Worm (Caenorhabditis elegans) whole organism, L1 larva: ENCODE data around the gene C37H5.13.

ENCODE experiments used
- C16A3.4 ChIP-seq: fragments of 150-350 bp; optimal IDR thresholded peaks from 2 replicates; lab custom pipeline; 2014; ENCODE audit warnings: missing biosample characterization, missing genetic modification characterization
- Y116A8C.19 ChIP-seq: sonication (generic microtip); optimal IDR thresholded peaks from 2 replicates; lab custom pipeline; 2016; ENCODE audit warnings: missing compliant biosample characterization, missing genetic modification characterization, borderline replicate concordance
- ama-1 ChIP-seq: fragments of 150-350 bp; optimal IDR thresholded peaks from 2 replicates; lab custom pipeline; 2014
- blmp-1 ChIP-seq: fragments of 150-350 bp; optimal IDR thresholded peaks from 2 replicates; lab custom pipeline; 2014; ENCODE audit warnings: missing biosample characterization, missing genetic modification characterization
- ces-1 ChIP-seq: fragments of 150-350 bp; optimal IDR thresholded peaks from 2 replicates; lab custom pipeline; 2014; ENCODE audit warnings: missing biosample characterization, missing genetic modification reagents, missing genetic modification characterization
- dsc-1 ChIP-seq: sonication (generic microtip); optimal IDR thresholded peaks from 2 replicates; lab custom pipeline; 2016; ENCODE audit warnings: mild to moderate bottlenecking, missing genetic modification characterization, missing compliant biosample characterization
- efl-1 ChIP-seq, 4 experiments: fragments of 150-350 bp; optimal IDR thresholded peaks in 3 of 4; peaks in 1 of 4; 1 replicate in 1 of 4; 2 replicates in 3 of 4; lab custom pipeline; 2014; ENCODE audit warnings: missing biosample characterization in 2 of 4, missing genetic modification characterization in 2 of 4, missing genetic modification reagents in 2 of 4
- elt-3 ChIP-seq, 6 experiments: fragments of 150-350 bp in 1 of 6; sonication (generic microtip); optimal IDR thresholded peaks; 2 replicates each; lab custom pipeline; 2017 to 2018; ENCODE audit warnings: missing biosample characterization in 6 of 6, missing genetic modification characterization in 6 of 6, inconsistent platforms in 1 of 6
- fos-1 ChIP-seq: fragments of 150-350 bp; optimal IDR thresholded peaks from 2 replicates; lab custom pipeline; 2014; ENCODE audit warnings: missing biosample characterization, missing genetic modification characterization
- hlh-17 ChIP-seq: fragments of 200-800 bp; sonication (Bioruptor generic); optimal IDR thresholded peaks from 2 replicates; lab custom pipeline; 2018; ENCODE audit warnings: missing genetic modification characterization, mild to moderate bottlenecking, missing compliant biosample characterization, moderate library complexity, borderline replicate concordance
- hpl-2 ChIP-seq: fragments of 150-350 bp; optimal IDR thresholded peaks from 2 replicates; lab custom pipeline; 2014; ENCODE audit warnings: missing biosample characterization, missing genetic modification reagents, missing genetic modification characterization
- irx-1 ChIP-seq: sonication (generic microtip); optimal IDR thresholded peaks from 2 replicates; lab custom pipeline; 2016; ENCODE audit warnings: missing genetic modification characterization, missing compliant biosample characterization
- isw-1 ChIP-seq: fragments of 200-800 bp; sonication (Bioruptor generic); IDR thresholded peaks from 2 replicates; pipeline ENCODE4 v1.3.6; 2022; ENCODE audit warnings: missing genetic modification characterization, missing compliant biosample characterization
- lin-13 ChIP-seq: fragments of 150-350 bp; optimal IDR thresholded peaks from 2 replicates; lab custom pipeline; 2014; ENCODE audit warnings: missing biosample characterization, missing genetic modification reagents, missing genetic modification characterization
- lin-14 ChIP-seq: fragments of 200-800 bp; sonication (Bioruptor generic); optimal IDR thresholded peaks from 2 replicates; lab custom pipeline; 2018; ENCODE audit warnings: mild to moderate bottlenecking, missing genetic modification characterization, moderate library complexity, missing compliant biosample characterization
- lin-35 ChIP-seq, 2 experiments: fragments of 150-350 bp; optimal IDR thresholded peaks; 2 replicates each; lab custom pipeline; 2014; ENCODE audit warnings: missing biosample characterization in 2 of 2, missing genetic modification characterization in 2 of 2, missing genetic modification reagents in 2 of 2
- lir-3 ChIP-seq: sonication (generic microtip); optimal IDR thresholded peaks from 2 replicates; lab custom pipeline; 2016; ENCODE audit warnings: mild to moderate bottlenecking, missing genetic modification characterization, moderate library complexity, missing compliant biosample characterization; ENCODE audit not compliant: poor library complexity
- lsy-2 ChIP-seq, 2 experiments: fragments of 150-350 bp; optimal IDR thresholded peaks; 2 replicates each; lab custom pipeline; 2014; ENCODE audit warnings: missing biosample characterization in 2 of 2, missing genetic modification characterization in 2 of 2
- mef-2 ChIP-seq: fragments of 150-350 bp; optimal IDR thresholded peaks from 2 replicates; lab custom pipeline; 2014; ENCODE audit warnings: missing biosample characterization, missing genetic modification characterization
- mep-1 ChIP-seq: fragments of 150-350 bp; optimal IDR thresholded peaks from 2 replicates; lab custom pipeline; 2014; ENCODE audit warnings: missing biosample characterization, missing genetic modification characterization
- nhr-12 ChIP-seq: sonication (generic microtip); optimal IDR thresholded peaks from 2 replicates; lab custom pipeline; 2017; ENCODE audit warnings: missing biosample characterization, missing genetic modification characterization
- nhr-19 ChIP-seq: fragments of 200-800 bp; sonication (Bioruptor generic); conservative IDR thresholded peaks from 2 replicates; pipeline ENCODE4 v1.3.6; 2022; ENCODE audit warnings: missing genetic modification characterization, missing compliant biosample characterization
- nhr-20 ChIP-seq: sonication (generic microtip); optimal IDR thresholded peaks from 2 replicates; lab custom pipeline; 2016; ENCODE audit warnings: mild to moderate bottlenecking, missing genetic modification characterization, missing compliant biosample characterization
- nhr-28 ChIP-seq: fragments of 150-350 bp; optimal IDR thresholded peaks from 2 replicates; lab custom pipeline; 2014; ENCODE audit warnings: missing biosample characterization, missing genetic modification characterization
- nhr-71 ChIP-seq: sonication (generic microtip); optimal IDR thresholded peaks from 2 replicates; lab custom pipeline; 2016; ENCODE audit warnings: mild to moderate bottlenecking, missing genetic modification characterization, moderate library complexity, missing compliant biosample characterization
- nhr-76 ChIP-seq: sonication (generic microtip); optimal IDR thresholded peaks from 2 replicates; lab custom pipeline; 2017; ENCODE audit warnings: missing biosample characterization, missing genetic modification characterization
- nhr-77 ChIP-seq: fragments of 150-350 bp; optimal IDR thresholded peaks from 2 replicates; lab custom pipeline; 2014; ENCODE audit warnings: missing biosample characterization, missing genetic modification characterization
- nhr-85 ChIP-seq: sonication (generic microtip); peaks from one replicate; lab custom pipeline; 2016; ENCODE audit warnings: missing genetic modification characterization, inconsistent platforms, missing compliant biosample characterization
- nhr-90 ChIP-seq: sonication (generic microtip); optimal IDR thresholded peaks from 2 replicates; lab custom pipeline; 2016; ENCODE audit warnings: mild to moderate bottlenecking, missing genetic modification characterization, missing compliant biosample characterization; ENCODE audit not compliant: poor library complexity
- pag-3 ChIP-seq: sonication (generic microtip); optimal IDR thresholded peaks from 2 replicates; lab custom pipeline; 2017; ENCODE audit warnings: missing genetic modification characterization, mild to moderate bottlenecking, missing compliant biosample characterization, antibody characterized with exemption, borderline replicate concordance; ENCODE audit not compliant: insufficient read depth
- pqm-1 ChIP-seq: sonication (generic microtip); optimal IDR thresholded peaks from 3 replicates; lab custom pipeline; 2017; ENCODE audit warnings: missing biosample characterization, missing genetic modification characterization
- skn-1 ChIP-seq: fragments of 150-350 bp; optimal IDR thresholded peaks from 2 replicates; lab custom pipeline; 2014; ENCODE audit warnings: missing biosample characterization, missing genetic modification characterization
- snu-23 ChIP-seq: sonication (generic microtip); optimal IDR thresholded peaks from 2 replicates; lab custom pipeline; 2016; ENCODE audit warnings: missing genetic modification characterization, missing compliant biosample characterization
- sptf-1 ChIP-seq: fragments of 150-350 bp; optimal IDR thresholded peaks from 2 replicates; lab custom pipeline; 2014; ENCODE audit warnings: missing biosample characterization, missing genetic modification characterization
- swsn-7 ChIP-seq: sonication (generic microtip); optimal IDR thresholded peaks from 2 replicates; lab custom pipeline; 2016; ENCODE audit warnings: missing genetic modification characterization, missing compliant biosample characterization
- tbx-2 ChIP-seq: sonication (generic microtip); optimal IDR thresholded peaks from 2 replicates; lab custom pipeline; 2016; ENCODE audit warnings: missing genetic modification characterization, missing compliant biosample characterization
- unc-30 ChIP-seq: sonication (generic microtip); optimal IDR thresholded peaks from 2 replicates; lab custom pipeline; 2017; ENCODE audit warnings: missing biosample characterization, missing genetic modification characterization
- unc-98 ChIP-seq: fragments of 200-800 bp; sonication (Bioruptor generic); IDR thresholded peaks from 2 replicates; pipeline ENCODE4 v1.3.6; 2022; ENCODE audit warnings: missing genetic modification characterization, missing compliant biosample characterization
- vab-15 ChIP-seq: sonication (generic microtip); optimal IDR thresholded peaks from 2 replicates; lab custom pipeline; 2017; ENCODE audit warnings: missing genotype, mild to moderate bottlenecking, missing genetic modification characterization, missing compliant biosample characterization
- zip-4 ChIP-seq: fragments of 200-800 bp; sonication (Bioruptor generic); optimal IDR thresholded peaks from 2 replicates; lab custom pipeline; 2018; ENCODE audit warnings: mild to moderate bottlenecking, missing genetic modification characterization, moderate library complexity, missing compliant biosample characterization
- ztf-4 ChIP-seq: fragments of 150-350 bp; optimal IDR thresholded peaks from 2 replicates; lab custom pipeline; 2014; ENCODE audit warnings: missing biosample characterization, missing genetic modification characterization

The C37H5.13 gene

DNA sequence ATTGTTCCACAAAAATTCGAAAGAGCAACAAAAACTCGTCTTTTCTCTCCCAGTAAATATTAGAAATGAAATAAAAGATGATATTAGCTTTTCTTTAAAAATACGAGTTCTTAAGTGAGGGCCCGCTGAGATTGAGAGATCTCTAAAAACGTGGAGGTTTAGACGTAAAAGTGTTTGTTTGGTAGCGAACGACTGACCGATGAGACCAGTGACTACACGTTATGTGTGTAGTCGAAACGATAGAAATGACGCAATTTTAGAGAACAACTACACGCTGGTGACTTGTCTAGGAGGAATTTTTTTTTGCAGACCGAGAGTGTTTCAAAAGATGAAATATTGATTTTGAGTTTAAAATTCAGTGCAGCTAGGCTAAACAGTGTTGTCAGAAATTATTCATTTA lies at the start of gene C37H5.13:
Gene C37H5.13, minus strand, starts transcription at position 229 of the 400 bp plus-strand sequence.
- TF ChIP-seq lin-35 (GFP tag; optimal IDR thresholded peaks at IDR 0.05; lab: Kevin White, UChicago) (peak in 1 of 2 experiments; percentile 32), unc-98 (GFP tag; lab: Robert Waterston, UW) (no peak), swsn-7 (tag; lab: Kevin White, UChicago) (no peak), ztf-4 (peak; percentile 18), hlh-17 (GFP tag; lab: Kevin White, UChicago) (no peak), pag-3 (tag; lab: Kevin White, UChicago) (no peak), nhr-20 (tag; lab: Kevin White, UChicago) (peak; percentile 53), efl-1 (optimal IDR thresholded peaks at IDR 0.05; lab: Kevin White, UChicago) (no peak), efl-1 (GFP tag; optimal IDR thresholded peaks at IDR 0.05 in 1 of 2; lab: Kevin White, UChicago) (no peak), Y116A8C.19 (tag; lab: Kevin White, UChicago) (no peak), sptf-1 (tag; lab: Kevin White, UChicago) (no peak), dsc-1 (no peak), C16A3.4 (tag; lab: Kevin White, UChicago) (peak; percentile 1), ama-1 (lab: Kevin White, UChicago) (no peak), lsy-2 (tag; optimal IDR thresholded peaks at IDR 0.05; lab: Kevin White, UChicago) (no peak), lin-14 (peak; percentile 73), pqm-1 (no peak), fos-1 (tag; lab: Kevin White, UChicago) (no peak), nhr-71 (tag; lab: Kevin White, UChicago) (peak; percentile 49), mep-1 (peak; percentile 21), mef-2 (tag; lab: Kevin White, UChicago) (no peak), nhr-76 (no peak), zip-4 (GFP tag; lab: Kevin White, UChicago) (no peak), hpl-2 (GFP tag; lab: Kevin White, UChicago) (no peak), isw-1 (no peak), nhr-85 (tag; lab: Kevin White, UChicago) (peak; percentile 50), nhr-19 (GFP tag; lab: Robert Waterston, UW) (no peak), lir-3 (tag; lab: Kevin White, UChicago) (no peak), nhr-12 (tag; lab: Kevin White, UChicago) (no peak), nhr-77 (tag; lab: Kevin White, UChicago) (peak; percentile 27), snu-23 (peak; percentile 31)
- TF ChIP-seq, all 84 proteins: peak for 10

DNA sequence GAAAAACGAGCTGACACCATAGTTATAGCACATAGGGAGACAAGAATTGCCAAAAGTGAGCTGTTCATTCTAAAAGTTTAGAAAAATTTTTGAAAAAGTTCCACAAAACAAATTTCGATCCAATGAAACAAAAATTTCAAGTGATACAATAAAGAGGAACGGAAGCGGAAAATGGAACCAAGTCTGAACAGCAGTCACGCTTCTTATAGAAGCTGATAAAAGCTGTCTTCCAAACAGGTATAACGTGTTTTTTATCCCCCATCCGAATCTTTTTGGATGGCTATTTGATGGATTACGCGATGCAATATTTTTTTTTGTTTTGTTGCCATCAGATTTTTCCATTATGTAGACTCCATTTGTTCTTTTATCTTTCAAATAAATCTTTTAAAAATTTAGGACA lies 49.5 kb upstream of the C37H5.13 start, which contains the start of gene H23N18.5:
Gene H23N18.5, minus strand, starts transcription at position 69 of the 400 bp plus-strand sequence.
- TF ChIP-seq blmp-1 (tag; lab: Kevin White, UChicago) (peak; percentile 10), nhr-76 (no peak), ztf-4 (peak; percentile 10)
- TF ChIP-seq, all 84 proteins: peak for 2

- peak in 4 of 6 experiments; percentile 30 to 69 (median 49) for TF ChIP-seq elt-3 (tag; optimal IDR thresholded peaks at IDR 0.05; lab: Kevin White, UChicago)
- TF ChIP-seq vab-15 (tag; lab: Kevin White, UChicago), result no peak
- peak; percentile 90 for TF ChIP-seq nhr-85 (tag; lab: Kevin White, UChicago)
- no peak for TF ChIP-seq irx-1 (tag; lab: Kevin White, UChicago)
- peak; percentile 35 for TF ChIP-seq nhr-90 (tag; lab: Kevin White, UChicago)
- TF ChIP-seq nhr-20 (tag; lab: Kevin White, UChicago), result peak; percentile 86
- peak; percentile 48 for TF ChIP-seq snu-23
- peak; percentile 41 for TF ChIP-seq lin-14
- peak; percentile 23 for TF ChIP-seq nhr-28 (tag; lab: Kevin White, UChicago)
- no peak for TF ChIP-seq ces-1 (GFP tag; lab: Kevin White, UChicago)
- no peak for TF ChIP-seq lin-13 (GFP tag; lab: Kevin White, UChicago)
- TF ChIP-seq tbx-2, result peak; percentile 67
- TF ChIP-seq skn-1, result peak; percentile 52
- TF ChIP-seq unc-30 (tag; lab: Kevin White, UChicago), result no peak
- peak; percentile 66 for TF ChIP-seq nhr-71 (tag; lab: Kevin White, UChicago)
- TF ChIP-seq, all 84 proteins: peak for 10
These were observed 45.8 kb upstream of the C37H5.13 start, which contains the start of gene ugt-13 for ce11 chrV:4908591-4908990. TSS of gene ugt-13 (plus strand) at chrV:4908884.
